ENCODE assay signal across 6 fruit fly cellular contexts in genomic region chr3L:7249167-7249566, dm6.
TF ChIP-seq lines count a peak whose summit lies in the region.

Gene Cdc27, minus strand, starts transcription at chr3L:7249340.

- TF ChIP-seq CTCF in S2 (optimal IDR thresholded peaks at IDR 0.05; lab: Kevin White, UChicago), result peak; percentile 1 to 36
- TF ChIP-seq CTCF in whole organism, embryonic (GFP tag; optimal IDR thresholded peaks at IDR 0.05; lab: Kevin White, UChicago), result no peak

TF ChIP-seq in whole organism, adult, 20 proteins besides CTCF, POLR2A, EP300 and RAD21:
- peak; percentile 17 for TF ChIP-seq Mnt (GFP tag; optimal IDR thresholded peaks at IDR 0.05; lab: Kevin White, UChicago)
- TF ChIP-seq CG7045 (GFP tag; optimal IDR thresholded peaks at IDR 0.05; lab: Kevin White, UChicago), result no peak
- no peak for TF ChIP-seq cic (GFP tag; optimal IDR thresholded peaks at IDR 0.05; lab: Kevin White, UChicago)
- peak; percentile 43 for TF ChIP-seq CG7101 (tag; optimal IDR thresholded peaks at IDR 0.05; lab: Kevin White, UChicago)
- peak; percentile 35 for TF ChIP-seq bab1 (GFP tag; optimal IDR thresholded peaks at IDR 0.05; lab: Kevin White, UChicago)
- no peak for TF ChIP-seq CG33017 (tag; optimal IDR thresholded peaks at IDR 0.05; lab: Kevin White, UChicago)
- TF ChIP-seq CG11617 (GFP tag; optimal IDR thresholded peaks at IDR 0.05; lab: Kevin White, UChicago), result peak; percentile 2
- TF ChIP-seq toe (GFP tag; optimal IDR thresholded peaks at IDR 0.05; lab: Kevin White, UChicago), result peak; percentile 19

TF ChIP-seq in whole organism, embryonic, 481 proteins besides CTCF, POLR2A, EP300 and RAD21 (continues in another document):
- TF ChIP-seq tin (GFP tag; optimal IDR thresholded peaks at IDR 0.05; lab: Kevin White, UChicago), result peak; percentile 49
- TF ChIP-seq crc (GFP tag; optimal IDR thresholded peaks at IDR 0.05; lab: Kevin White, UChicago), result no peak
- peak; percentile 47; the same call in 2 of the 3 replicates for TF ChIP-seq Dbx (GFP tag; IDR thresholded peaks at IDR 0.05; lab: Robert Waterston, UW)
- peak; percentile 69; the same call in 1 of the 2 replicates for TF ChIP-seq CG42726 (GFP tag; IDR thresholded peaks at IDR 0.05; lab: Robert Waterston, UW; ENCODE audit: partially characterized antibody)
- TF ChIP-seq CG10209 (GFP tag; optimal IDR thresholded peaks at IDR 0.05; lab: Kevin White, UChicago), result peak; percentile 21
- peak; percentile 87 for TF ChIP-seq amos (GFP tag; IDR thresholded peaks at IDR 0.05; lab: Robert Waterston, UW; ENCODE audit: partially characterized antibody)
- no peak for TF ChIP-seq insv (GFP tag; optimal IDR thresholded peaks at IDR 0.05; lab: Kevin White, UChicago)
- TF ChIP-seq btn (GFP tag; optimal IDR thresholded peaks at IDR 0.05; lab: Kevin White, UChicago), result no peak
- TF ChIP-seq bigmax (GFP tag; optimal IDR thresholded peaks at IDR 0.05; lab: Kevin White, UChicago), result no peak
- TF ChIP-seq Rx (GFP tag; IDR thresholded peaks at IDR 0.05; lab: Robert Waterston, UW), result no peak
- TF ChIP-seq CG14710 (tag; optimal IDR thresholded peaks at IDR 0.05; lab: Kevin White, UChicago), result peak; percentile 50
- peak; percentile 84 for TF ChIP-seq zen (tag; optimal IDR thresholded peaks at IDR 0.05; lab: Kevin White, UChicago)
- TF ChIP-seq NfI (GFP tag; optimal IDR thresholded peaks at IDR 0.05; lab: Kevin White, UChicago), result peak; percentile 53
- peak; percentile 28 for TF ChIP-seq Sox102F (GFP tag; optimal IDR thresholded peaks at IDR 0.05; lab: Kevin White, UChicago)
- TF ChIP-seq Ptx1 (GFP tag; IDR thresholded peaks at IDR 0.05; lab: Robert Waterston, UW), result peak; percentile 29; the same call in 1 of the 2 replicates
- TF ChIP-seq sob (GFP tag; IDR thresholded peaks at IDR 0.05; lab: Robert Waterston, UW), result peak; percentile 44
- TF ChIP-seq CG5180 (GFP tag; optimal IDR thresholded peaks at IDR 0.05; lab: Kevin White, UChicago), result no peak
- no peak for TF ChIP-seq ham (GFP tag; IDR thresholded peaks at IDR 0.05; lab: Robert Waterston, UW)
- TF ChIP-seq usp (GFP tag; optimal IDR thresholded peaks at IDR 0.05; lab: Kevin White, UChicago), result no peak
- TF ChIP-seq Dref (GFP tag; IDR thresholded peaks at IDR 0.05; lab: Robert Waterston, UW), result peak; percentile 92

TF ChIP-seq in whole organism, prepupa, 60 proteins besides CTCF, POLR2A, EP300 and RAD21 (continues in another document):
- TF ChIP-seq CG6163 (GFP tag; IDR thresholded peaks at IDR 0.05; lab: Robert Waterston, UW) (peak; percentile 50; the same call in 1 of the 3 replicates), pdm3 (GFP tag; optimal IDR thresholded peaks at IDR 0.05; lab: Kevin White, UChicago) (peak; percentile 12), Met (GFP tag; optimal IDR thresholded peaks at IDR 0.05; lab: Kevin White, UChicago) (peak; percentile 4), Ets96B (tag; optimal IDR thresholded peaks at IDR 0.05; lab: Kevin White, UChicago) (peak; percentile 14), topi (GFP tag; optimal IDR thresholded peaks at IDR 0.05; lab: Kevin White, UChicago) (peak; percentile 8), CG6854 (GFP tag; optimal IDR thresholded peaks at IDR 0.05; lab: Kevin White, UChicago) (no peak), CG8119 (GFP tag; IDR thresholded peaks at IDR 0.05; lab: Robert Waterston, UW) (peak; percentile 20; the same call in 1 of the 3 replicates), CG1621 (tag; optimal IDR thresholded peaks at IDR 0.05; lab: Kevin White, UChicago) (no peak), OdsH (GFP tag; optimal IDR thresholded peaks at IDR 0.05; lab: Kevin White, UChicago) (peak; percentile 9), Gug (GFP tag; IDR thresholded peaks at IDR 0.05; lab: Robert Waterston, UW) (no peak), CG15336 (GFP tag; IDR thresholded peaks at IDR 0.05; lab: Robert Waterston, UW) (0 out of 2 replicates have a peak, but pooled peaks have one; percentile 12), Eip78C (GFP tag; lab: Kevin White, UChicago) (peak; percentile 70), CG3032 (tag; optimal IDR thresholded peaks at IDR 0.05; lab: Kevin White, UChicago) (peak; percentile 41), CG16779 (tag; optimal IDR thresholded peaks at IDR 0.05; lab: Kevin White, UChicago) (no peak), cyc (GFP tag; optimal IDR thresholded peaks at IDR 0.05; lab: Kevin White, UChicago) (peak; percentile 29), Smox (GFP tag; optimal IDR thresholded peaks at IDR 0.05; lab: Kevin White, UChicago) (peak; percentile 4), CG32006 (GFP tag; optimal IDR thresholded peaks at IDR 0.05; lab: Kevin White, UChicago) (no peak), Hr4 (GFP tag; optimal IDR thresholded peaks at IDR 0.05; lab: Kevin White, UChicago) (peak; percentile 34), Eip75B (GFP tag; optimal IDR thresholded peaks at IDR 0.05; lab: Kevin White, UChicago) (peak; percentile 29), achi (GFP tag; optimal IDR thresholded peaks at IDR 0.05; lab: Kevin White, UChicago) (peak; percentile 66), CG8632 (GFP tag; optimal IDR thresholded peaks at IDR 0.05; lab: Kevin White, UChicago) (no peak)

TF ChIP-seq in whole organism, pupa, 21 proteins besides CTCF, POLR2A, EP300 and RAD21:
- TF ChIP-seq CG34367 (tag; optimal IDR thresholded peaks at IDR 0.05; lab: Kevin White, UChicago) (no peak), fd96Ca (GFP tag; IDR thresholded peaks at IDR 0.05; lab: Robert Waterston, UW) (no peak), CG15710 (tag; optimal IDR thresholded peaks at IDR 0.05; lab: Kevin White, UChicago) (peak; percentile 31), CG10348 (GFP tag; IDR thresholded peaks at IDR 0.05; lab: Robert Waterston, UW) (no peak), rn (GFP tag; IDR thresholded peaks at IDR 0.05; lab: Robert Waterston, UW) (no peak), gl (tag; optimal IDR thresholded peaks at IDR 0.05; lab: Kevin White, UChicago) (no peak), CG4496 (GFP tag; IDR thresholded peaks at IDR 0.05; lab: Robert Waterston, UW) (peak; percentile 45; the same call in 1 of the 3 replicates), EcR (GFP tag; optimal IDR thresholded peaks at IDR 0.05; lab: Kevin White, UChicago) (no peak), CG14655 (GFP tag; optimal IDR thresholded peaks at IDR 0.05; lab: Kevin White, UChicago) (no peak), Snoo (tag; optimal IDR thresholded peaks at IDR 0.05; lab: Kevin White, UChicago) (no peak), Pif1A (GFP tag; optimal IDR thresholded peaks at IDR 0.05; lab: Kevin White, UChicago) (no peak), Ets98B (GFP tag; IDR thresholded peaks at IDR 0.05; lab: Robert Waterston, UW) (peak; percentile 40; the same call in 1 of the 2 replicates), CG32121 (GFP tag; IDR thresholded peaks at IDR 0.05; lab: Robert Waterston, UW) (no peak), CG13204 (GFP tag; optimal IDR thresholded peaks at IDR 0.05; lab: Kevin White, UChicago) (no peak), CG17806 (tag; optimal IDR thresholded peaks at IDR 0.05; lab: Kevin White, UChicago) (no peak), Pif1B (GFP tag; optimal IDR thresholded peaks at IDR 0.05; lab: Kevin White, UChicago) (no peak), CG8301 (tag; optimal IDR thresholded peaks at IDR 0.05; lab: Kevin White, UChicago) (no peak), CG8159 (tag; optimal IDR thresholded peaks at IDR 0.05; lab: Kevin White, UChicago) (peak; percentile 49), CG12605 (GFP tag; IDR thresholded peaks at IDR 0.05; lab: Robert Waterston, UW) (no peak), CG9948 (tag; optimal IDR thresholded peaks at IDR 0.05; lab: Kevin White, UChicago) (no peak), D1 (tag; optimal IDR thresholded peaks at IDR 0.05; lab: Kevin White, UChicago) (no peak)

TF ChIP-seq in whole organism, wandering third instar larva, 38 proteins besides CTCF, POLR2A, EP300 and RAD21 (continues in another document):
- TF ChIP-seq Mio (GFP tag; optimal IDR thresholded peaks at IDR 0.05; lab: Kevin White, UChicago), result no peak
- peak; percentile 9 for TF ChIP-seq ey (GFP tag; optimal IDR thresholded peaks at IDR 0.05; lab: Kevin White, UChicago)
- TF ChIP-seq jim (GFP tag; optimal IDR thresholded peaks at IDR 0.05; lab: Kevin White, UChicago), result no peak
- TF ChIP-seq Jra (GFP tag; optimal IDR thresholded peaks at IDR 0.05; lab: Kevin White, UChicago), result peak; percentile 8
- TF ChIP-seq rgr (GFP tag; optimal IDR thresholded peaks at IDR 0.05; lab: Kevin White, UChicago), result peak; percentile 6
- no peak for TF ChIP-seq br (GFP tag; optimal IDR thresholded peaks at IDR 0.05; lab: Kevin White, UChicago)
- TF ChIP-seq brk (GFP tag; optimal IDR thresholded peaks at IDR 0.05; lab: Kevin White, UChicago), result no peak
- no peak for TF ChIP-seq Hnf4 (GFP tag; optimal IDR thresholded peaks at IDR 0.05; lab: Kevin White, UChicago)
- TF ChIP-seq lola (GFP tag; optimal IDR thresholded peaks at IDR 0.05; lab: Kevin White, UChicago), result no peak
- TF ChIP-seq N (GFP tag; optimal IDR thresholded peaks at IDR 0.05; lab: Kevin White, UChicago), result peak; percentile 97
- peak; percentile 44 for TF ChIP-seq HLH106 (tag; optimal IDR thresholded peaks at IDR 0.05; lab: Kevin White, UChicago)
- TF ChIP-seq pan (optimal IDR thresholded peaks at IDR 0.05; lab: Kevin White, UChicago), result no peak
- TF ChIP-seq sv (GFP tag; optimal IDR thresholded peaks at IDR 0.05; lab: Kevin White, UChicago), result no peak
- TF ChIP-seq dmrt93B (GFP tag; optimal IDR thresholded peaks at IDR 0.05; lab: Kevin White, UChicago), result no peak
- TF ChIP-seq OdsH (GFP tag; optimal IDR thresholded peaks at IDR 0.05; lab: Kevin White, UChicago), result no peak
- peak; percentile 16 for TF ChIP-seq Sp1 (GFP tag; optimal IDR thresholded peaks at IDR 0.05; lab: Kevin White, UChicago)
- peak in 1 of 2 experiments; percentile 47 for TF ChIP-seq foxo (GFP tag; optimal IDR thresholded peaks at IDR 0.05; lab: Kevin White, UChicago)
- TF ChIP-seq psq (GFP tag; optimal IDR thresholded peaks at IDR 0.05; lab: Kevin White, UChicago), result peak; percentile 5
- TF ChIP-seq Dif (GFP tag; optimal IDR thresholded peaks at IDR 0.05; lab: Kevin White, UChicago; ENCODE audit: partially characterized antibody), result no peak
- TF ChIP-seq Rel (GFP tag; optimal IDR thresholded peaks at IDR 0.05; lab: Kevin White, UChicago), result no peak
- peak; percentile 15 for TF ChIP-seq Rel (tag; optimal IDR thresholded peaks at IDR 0.05; lab: Kevin White, UChicago)
- TF ChIP-seq GATAd (GFP tag; optimal IDR thresholded peaks at IDR 0.05; lab: Kevin White, UChicago), result no peak
- TF ChIP-seq Abd-B (GFP tag; optimal IDR thresholded peaks at IDR 0.05; lab: Kevin White, UChicago), result no peak
- no peak for TF ChIP-seq Hr83 (GFP tag; optimal IDR thresholded peaks at IDR 0.05; lab: Kevin White, UChicago; ENCODE audit: poor library complexity, severe bottlenecking)
- TF ChIP-seq Hr78 (GFP tag; optimal IDR thresholded peaks at IDR 0.05; lab: Kevin White, UChicago), result peak; percentile 53
- no peak for TF ChIP-seq dl (GFP tag; optimal IDR thresholded peaks at IDR 0.05; lab: Kevin White, UChicago; ENCODE audit: insufficient read depth in 1 of 2, partially characterized antibody in 2 of 2)
- TF ChIP-seq h (GFP tag; optimal IDR thresholded peaks at IDR 0.05; lab: Kevin White, UChicago), result peak; percentile 17
- no peak for TF ChIP-seq sage (GFP tag; optimal IDR thresholded peaks at IDR 0.05; lab: Kevin White, UChicago)
- TF ChIP-seq Vsx2 (GFP tag; optimal IDR thresholded peaks at IDR 0.05; lab: Kevin White, UChicago; ENCODE audit: partially characterized antibody), result no peak
